Worm (Caenorhabditis elegans) whole organism, young adult: ENCODE data around the gene tnt-2.

Experiments
- F52B5.7 ChIP-seq: sonication (generic microtip); optimal IDR thresholded peaks from 2 replicates; lab custom pipeline; 2016; ENCODE audit warnings: mild to moderate bottlenecking, missing genetic modification characterization, missing compliant biosample characterization
- F57C9.4 ChIP-seq: sonication (generic microtip); optimal IDR thresholded peaks from 2 replicates; lab custom pipeline; 2017; ENCODE audit warnings: mild to moderate bottlenecking, missing genetic modification characterization, missing compliant biosample characterization
- Y56A3A.18 ChIP-seq: fragments of 200-800 bp; sonication (Bioruptor generic); IDR thresholded peaks from 2 replicates; pipeline ENCODE4 v1.3.6; 2022; ENCODE audit warnings: missing genetic modification reagents, missing genetic modification characterization, missing compliant biosample characterization
- ama-1 ChIP-seq, 3 experiments: fragments of 150-350 bp in 1 of 3; sonication (generic microtip) in 2 of 3; optimal IDR thresholded peaks; 2 replicates each; lab custom pipeline; 2014 to 2018; ENCODE audit warnings: missing biosample characterization in 2 of 3, missing genetic modification characterization in 2 of 3, missing genetic modification reagents in 2 of 3
- cebp-1 ChIP-seq, 2 experiments: fragments of 200-800 bp in 1 of 2; sonication (Bioruptor generic) in 1 of 2; sonication (generic microtip) in 1 of 2; IDR thresholded peaks in 1 of 2; optimal IDR thresholded peaks in 1 of 2; 2 replicates each; pipeline versions ENCODE4 v1.3.6 to Lab custom; 2017 to 2022; ENCODE audit warnings: missing compliant biosample characterization in 2 of 2, missing genetic modification characterization in 2 of 2, mild to moderate bottlenecking in 1 of 2, missing genetic modification reagents in 1 of 2, moderate library complexity in 1 of 2
- egl-44 ChIP-seq: fragments of 200-800 bp; sonication (Bioruptor generic); IDR thresholded peaks from 2 replicates; pipeline ENCODE4 v1.3.6; 2022; ENCODE audit warnings: missing genetic modification reagents, missing genetic modification characterization, missing compliant biosample characterization
- let-607 ChIP-seq, 2 experiments: fragments of 200-800 bp in 1 of 2; sonication (Bioruptor generic) in 1 of 2; sonication (generic microtip) in 1 of 2; optimal IDR thresholded peaks; 2 replicates each; lab custom pipeline; 2016 to 2018; ENCODE audit warnings: mild to moderate bottlenecking in 2 of 2, missing compliant biosample characterization in 2 of 2, missing genetic modification characterization in 2 of 2, moderate library complexity in 2 of 2, missing genotype in 1 of 2
- madf-6 ChIP-seq: fragments of 200-800 bp; sonication (Bioruptor generic); IDR thresholded peaks from 2 replicates; pipeline ENCODE4 v1.3.6; 2022; ENCODE audit warnings: missing genetic modification reagents, missing genetic modification characterization, missing compliant biosample characterization
- unc-62 ChIP-seq: fragments of 150-350 bp; optimal IDR thresholded peaks from 2 replicates; lab custom pipeline; 2014; ENCODE audit warnings: missing biosample characterization, missing genetic modification reagents, missing genetic modification characterization
- xnd-1 ChIP-seq: sonication (generic microtip); optimal IDR thresholded peaks from 2 replicates; lab custom pipeline; 2016; ENCODE audit warnings: missing genotype, missing genetic modification reagents, missing genetic modification characterization, missing compliant biosample characterization
- ztf-26 ChIP-seq: sonication (generic microtip); optimal IDR thresholded peaks from 2 replicates; lab custom pipeline; 2017; ENCODE audit warnings: missing genetic modification characterization, missing compliant biosample characterization

- TF ChIP-seq ztf-26 (tag; lab: Kevin White, UChicago) = no peak
- no peak for TF ChIP-seq unc-62 (GFP tag; lab: Kevin White, UChicago)
- TF ChIP-seq let-607 (tag; optimal IDR thresholded peaks at IDR 0.05; lab: Kevin White, UChicago) = no peak
- TF ChIP-seq xnd-1 (tag; lab: Kevin White, UChicago) = no peak
- no peak for TF ChIP-seq cebp-1 (GFP tag; IDR thresholded peaks at IDR 0.05; lab: Robert Waterston, UW)
- no peak for TF ChIP-seq cebp-1 (tag; optimal IDR thresholded peaks at IDR 0.05; lab: Kevin White, UChicago)
- TF ChIP-seq egl-44 (GFP tag; lab: Robert Waterston, UW) = no peak
- TF ChIP-seq F52B5.7 (tag; lab: Kevin White, UChicago) = no peak
- no peak for TF ChIP-seq F57C9.4 (tag; lab: Kevin White, UChicago)
- no peak for TF ChIP-seq Y56A3A.18 (GFP tag; lab: Robert Waterston, UW)
- no peak for TF ChIP-seq ama-1 (optimal IDR thresholded peaks at IDR 0.05; lab: Kevin White, UChicago)
- TF ChIP-seq ama-1 (GFP tag; optimal IDR thresholded peaks at IDR 0.05; lab: Kevin White, UChicago) = no peak
- no peak for TF ChIP-seq madf-6
These were observed 38.1 kb upstream of the tnt-2 start, which contains the start of gene M02D8.5 for ce11 chrX:8761497-8761896.
